Worm (Caenorhabditis elegans) whole organism, mixed stage, embryonic: Measurements from ENCODE around the gene Y17D7B.10.
"Not testable (repeated sequence)": the region's sequence is repeated elsewhere in the genome, so short reads cannot be mapped to it uniquely, and the experiment has no call there.

Source experiments
- M03D4.4 ChIP-seq: sonication (generic microtip); optimal IDR thresholded peaks from 2 replicates; lab custom pipeline; 2017; ENCODE audit warnings: mild to moderate bottlenecking, missing genetic modification characterization, missing compliant biosample characterization
- bed-3 ChIP-seq: fragments of 200-800 bp; sonication (Bioruptor generic); optimal IDR thresholded peaks from 3 replicates; lab custom pipeline; 2018; ENCODE audit warnings: mild to moderate bottlenecking, missing genetic modification characterization, moderate library complexity, missing compliant biosample characterization
- ceh-39 ChIP-seq: fragments of 150-350 bp; optimal IDR thresholded peaks from 2 replicates; lab custom pipeline; 2014; ENCODE audit warnings: missing biosample characterization, missing genetic modification characterization
- ceh-43 ChIP-seq: fragments of 200-800 bp; sonication (Bioruptor generic); optimal IDR thresholded peaks from 2 replicates; lab custom pipeline; 2018; ENCODE audit warnings: mild to moderate bottlenecking, missing genetic modification characterization, moderate library complexity, missing compliant biosample characterization
- ceh-83 ChIP-seq: fragments of 200-800 bp; sonication (Bioruptor generic); optimal IDR thresholded peaks from 2 replicates; lab custom pipeline; 2018; ENCODE audit warnings: mild to moderate bottlenecking, missing genetic modification characterization, missing compliant biosample characterization
- ces-1 ChIP-seq: fragments of 150-350 bp; optimal IDR thresholded peaks from 2 replicates; lab custom pipeline; 2014; ENCODE audit warnings: missing biosample characterization, missing genetic modification reagents, missing genetic modification characterization
- cnd-1 ChIP-seq: fragments of 200-800 bp; sonication (Bioruptor generic); optimal IDR thresholded peaks from 2 replicates; lab custom pipeline; 2018; ENCODE audit warnings: mild to moderate bottlenecking, missing genetic modification characterization, missing compliant biosample characterization
- drap-1 ChIP-seq: fragments of 200-800 bp; sonication (Bioruptor generic); optimal IDR thresholded peaks from 3 replicates; lab custom pipeline; 2018; ENCODE audit warnings: mild to moderate bottlenecking, missing genetic modification characterization, missing compliant biosample characterization
- elt-1 ChIP-seq: sonication (generic microtip); optimal IDR thresholded peaks from 2 replicates; lab custom pipeline; 2017; ENCODE audit warnings: missing genetic modification characterization, mild to moderate bottlenecking, missing compliant biosample characterization, antibody characterized with exemption, moderate library complexity, borderline replicate concordance; ENCODE audit not compliant: insufficient read depth
- elt-3 ChIP-seq: fragments of 150-350 bp; optimal IDR thresholded peaks from 2 replicates; lab custom pipeline; 2014; ENCODE audit warnings: missing biosample characterization, missing genetic modification characterization
- flh-1 ChIP-seq: fragments of 200-800 bp; sonication (Bioruptor generic); optimal IDR thresholded peaks from 2 replicates; lab custom pipeline; 2018; ENCODE audit warnings: mild to moderate bottlenecking, missing genetic modification characterization, moderate library complexity, missing compliant biosample characterization
- ham-2 ChIP-seq: fragments of 200-800 bp; sonication (Bioruptor generic); optimal IDR thresholded peaks from 2 replicates; lab custom pipeline; 2018; ENCODE audit warnings: mild to moderate bottlenecking, missing genetic modification characterization, missing compliant biosample characterization
- hlh-1 ChIP-seq: fragments of 150-350 bp; optimal IDR thresholded peaks from 2 replicates; lab custom pipeline; 2014; ENCODE audit warnings: missing biosample characterization, missing genetic modification reagents, missing genetic modification characterization
- lin-13 ChIP-seq: fragments of 150-350 bp; optimal IDR thresholded peaks from 2 replicates; lab custom pipeline; 2014; ENCODE audit warnings: missing biosample characterization, missing genetic modification characterization
- lin-32 ChIP-seq: fragments of 200-800 bp; sonication (Bioruptor generic); optimal IDR thresholded peaks from 2 replicates; lab custom pipeline; 2018; ENCODE audit warnings: mild to moderate bottlenecking, missing genetic modification characterization, missing compliant biosample characterization
- lsy-2 ChIP-seq: fragments of 150-350 bp; optimal IDR thresholded peaks from 2 replicates; lab custom pipeline; 2014; ENCODE audit warnings: missing biosample characterization, missing genetic modification characterization
- mep-1 ChIP-seq: fragments of 150-350 bp; optimal IDR thresholded peaks from 2 replicates; lab custom pipeline; 2017; ENCODE audit warnings: missing biosample characterization, missing genetic modification reagents, missing genetic modification characterization, inconsistent platforms
- nhr-12 ChIP-seq: fragments of 150-350 bp; optimal IDR thresholded peaks from 2 replicates; lab custom pipeline; 2014; ENCODE audit warnings: missing biosample characterization, missing genetic modification characterization
- nhr-2 ChIP-seq: fragments of 150-350 bp; optimal IDR thresholded peaks from 2 replicates; lab custom pipeline; 2014; ENCODE audit warnings: missing biosample characterization, missing genetic modification characterization
- nhr-28 ChIP-seq: fragments of 150-350 bp; optimal IDR thresholded peaks from 2 replicates; lab custom pipeline; 2014; ENCODE audit warnings: missing biosample characterization, missing genetic modification characterization
- nhr-76 ChIP-seq: sonication (generic microtip); optimal IDR thresholded peaks from 2 replicates; lab custom pipeline; 2017; ENCODE audit warnings: missing biosample characterization, missing genetic modification characterization
- pha-4 ChIP-seq: fragments of 150-350 bp; optimal IDR thresholded peaks from 2 replicates; lab custom pipeline; 2018; ENCODE audit warnings: missing biosample characterization, missing genetic modification reagents, missing genetic modification characterization
- sem-2 ChIP-seq: fragments of 200-800 bp; sonication (Bioruptor generic); optimal IDR thresholded peaks from 2 replicates; lab custom pipeline; 2018; ENCODE audit warnings: mild to moderate bottlenecking, missing genetic modification characterization, missing compliant biosample characterization
- sptf-1 ChIP-seq: sonication (generic microtip); optimal IDR thresholded peaks from 2 replicates; lab custom pipeline; 2017; ENCODE audit warnings: mild to moderate bottlenecking, missing genetic modification characterization, moderate library complexity, missing compliant biosample characterization
- tbx-8 ChIP-seq: fragments of 200-800 bp; sonication (Bioruptor generic); optimal IDR thresholded peaks from 2 replicates; lab custom pipeline; 2018; ENCODE audit warnings: mild to moderate bottlenecking, missing genetic modification characterization, moderate library complexity, missing compliant biosample characterization
- unc-120 ChIP-seq: sonication (generic microtip); optimal IDR thresholded peaks from 2 replicates; lab custom pipeline; 2017; ENCODE audit warnings: missing genetic modification characterization, missing compliant biosample characterization; ENCODE audit not compliant: poor library complexity, severe bottlenecking
- unc-62 ChIP-seq: fragments of 150-350 bp; optimal IDR thresholded peaks from 2 replicates; lab custom pipeline; 2014; ENCODE audit warnings: missing biosample characterization, missing genetic modification reagents, missing genetic modification characterization
- zip-8 ChIP-seq: fragments of 150-350 bp; optimal IDR thresholded peaks from 2 replicates; lab custom pipeline; 2014; ENCODE audit warnings: missing biosample characterization, missing genetic modification characterization
- ztf-11 ChIP-seq: fragments of 150-350 bp; optimal IDR thresholded peaks from 2 replicates; lab custom pipeline; 2014; ENCODE audit warnings: missing biosample characterization, missing genetic modification characterization

The Y17D7B.10 gene

DNA sequence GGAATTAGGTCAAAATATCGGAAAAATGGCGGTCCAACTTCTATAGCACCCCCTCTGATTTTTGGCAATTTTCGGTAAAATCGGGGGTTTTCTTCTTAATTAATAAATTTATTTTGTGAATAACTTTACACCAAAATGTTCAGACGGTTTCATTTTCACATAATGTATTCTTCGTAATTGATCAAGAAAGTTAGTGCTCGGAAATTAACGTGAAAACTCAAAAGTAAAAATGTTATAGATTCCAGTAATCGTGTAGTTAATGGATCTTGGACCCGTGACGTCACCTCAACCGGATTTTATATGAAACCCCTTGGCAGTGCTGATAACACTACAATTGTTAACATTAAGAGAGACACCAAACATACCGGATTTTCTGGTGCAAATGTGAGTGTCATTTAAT, 21.5 kb upstream of the Y17D7B.10 start, which contains the start of gene F11D11.22:
TSS of gene F11D11.22 (plus strand) at position 301 of the 400 bp plus-strand sequence.
- TF ChIP-seq mep-1 (tag; lab: Kevin White, UChicago); unc-120 (tag; lab: Kevin White, UChicago); bed-3 (GFP tag; lab: Kevin White, UChicago): not testable (repeated sequence)

ce11 chrV:18769902-18770301, 13.6 kb upstream of the Y17D7B.10 start:
- TF ChIP-seq pha-4 (no peak), lin-13 (tag; lab: Kevin White, UChicago) (no peak), elt-3 (tag; lab: Kevin White, UChicago) (no peak), nhr-2 (tag; lab: Kevin White, UChicago) (no peak), ceh-39 (tag; lab: Kevin White, UChicago) (no peak), ceh-43 (no peak)
- TF ChIP-seq, all 35 proteins: peak for 0

- TF ChIP-seq pha-4 (no peak), flh-1 (GFP tag; lab: Kevin White, UChicago) (no peak), zip-8 (tag; lab: Kevin White, UChicago) (no peak), bed-3 (GFP tag; lab: Kevin White, UChicago) (no peak), ceh-83 (GFP tag; lab: Kevin White, UChicago) (no peak), cnd-1 (tag; lab: Kevin White, UChicago) (no peak), M03D4.4 (no peak), hlh-1 (tag; lab: Kevin White, UChicago) (no peak)
- TF ChIP-seq, all 35 proteins: peak for 0
Measured at ce11 chrV:18770623-18771022, 12.9 kb upstream of the Y17D7B.10 start, which contains the start of gene clec-255. TSS of gene clec-255 (minus strand) at chrV:18770723.

DNA sequence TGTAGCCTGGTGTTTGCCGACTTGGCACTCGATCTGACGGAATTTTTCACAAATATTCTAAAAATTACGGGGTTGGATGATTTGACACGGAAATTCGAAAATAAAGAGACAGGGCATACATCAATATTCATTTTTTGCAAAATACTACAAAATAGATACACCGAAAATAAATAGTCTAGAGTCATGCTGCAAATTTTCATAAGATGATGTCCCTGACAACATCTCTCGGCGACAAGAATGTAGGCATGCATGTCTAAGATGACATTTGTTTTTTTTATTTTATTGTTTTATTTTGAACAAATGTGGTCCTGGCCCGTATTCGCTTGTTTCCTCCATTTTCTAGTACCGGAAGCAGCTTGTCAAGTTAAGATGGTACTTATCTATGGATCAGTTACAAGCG, 12.1 kb upstream of the Y17D7B.10 start, which contains the start of gene clec-256:
TSS of gene clec-256 (plus strand) at position 301 of the 400 bp plus-strand sequence.
- TF ChIP-seq pha-4 (no peak), tbx-8 (GFP tag; lab: Kevin White, UChicago) (no peak), ces-1 (no peak), ham-2 (GFP tag; lab: Kevin White, UChicago) (no peak), hlh-1 (tag; lab: Kevin White, UChicago) (no peak), nhr-2 (tag; lab: Kevin White, UChicago) (no peak), nhr-12 (tag; lab: Kevin White, UChicago) (no peak), sem-2 (GFP tag; lab: Kevin White, UChicago) (no peak), sptf-1 (no peak), lsy-2 (tag; lab: Kevin White, UChicago) (no peak), nhr-28 (tag; lab: Kevin White, UChicago) (no peak), nhr-76 (no peak), elt-3 (tag; lab: Kevin White, UChicago) (no peak), ztf-11 (tag; lab: Kevin White, UChicago) (no peak), ceh-39 (tag; lab: Kevin White, UChicago) (no peak)

DNA sequence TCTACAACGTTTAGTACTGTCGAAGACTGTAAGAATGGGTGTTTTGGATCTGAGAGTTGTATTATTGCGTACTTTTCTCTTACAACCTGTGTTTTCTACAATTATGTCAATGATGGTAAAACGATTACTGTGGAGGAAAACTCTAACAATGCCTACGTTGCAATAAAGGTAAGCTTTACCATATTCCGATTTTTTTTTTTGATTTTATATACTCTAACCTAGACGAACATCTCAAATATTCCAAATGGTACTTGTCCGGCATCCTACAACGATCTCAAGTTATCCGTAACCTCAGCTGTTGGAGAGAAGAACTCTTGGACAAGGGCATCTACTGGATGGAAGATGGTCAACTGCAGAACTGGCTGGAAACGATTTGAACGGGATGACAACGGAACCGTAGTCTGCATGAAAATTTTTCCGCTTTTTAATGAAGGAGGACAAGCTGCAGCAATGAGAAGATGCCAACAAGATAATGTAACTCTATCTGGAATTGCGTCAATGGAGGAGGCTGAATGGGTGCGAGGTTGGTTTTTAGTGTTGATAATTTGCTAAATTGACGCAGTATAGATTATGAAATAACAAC, 11.6 kb upstream of the Y17D7B.10 start:
- TF ChIP-seq lin-32 (GFP tag; lab: Kevin White, UChicago) = no peak

DNA sequence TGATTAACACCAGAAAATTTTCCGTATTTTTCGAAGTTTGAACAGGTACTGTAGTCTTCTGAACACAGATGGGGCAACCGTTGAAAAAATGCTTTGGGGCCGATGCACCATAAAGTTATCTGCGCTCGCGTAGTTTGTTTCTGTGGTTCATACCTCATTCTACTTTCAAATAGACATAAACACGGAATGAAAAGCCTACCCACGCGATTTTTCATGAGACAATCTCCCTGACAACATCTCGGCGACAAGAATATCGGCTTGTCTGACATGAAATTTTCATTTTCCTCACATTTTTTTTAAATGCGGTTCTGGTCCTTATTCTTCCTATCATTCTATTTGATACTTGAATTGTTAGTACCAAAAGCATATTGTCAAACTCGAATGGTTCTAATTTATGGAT, 10.8 kb upstream of the Y17D7B.10 start, which contains the start of gene clec-257:
TSS of gene clec-257 (plus strand) at position 301 of the 400 bp plus-strand sequence.
- TF ChIP-seq drap-1 (GFP tag; lab: Kevin White, UChicago) (no peak), sptf-1 (no peak), ham-2 (GFP tag; lab: Kevin White, UChicago) (no peak), unc-62 (GFP tag; lab: Kevin White, UChicago) (no peak), elt-1 (tag; lab: Kevin White, UChicago) (no peak), unc-120 (tag; lab: Kevin White, UChicago) (no peak), mep-1 (tag; lab: Kevin White, UChicago) (no peak), nhr-2 (tag; lab: Kevin White, UChicago) (no peak), cnd-1 (tag; lab: Kevin White, UChicago) (no peak)
